Fruit fly (Drosophila melanogaster) whole organism, embryonic: Measurements from ENCODE around the gene path.

Experiments used
- CG1024 ChIP-seq: fragments of 200-800 bp; sonication (Bioruptor generic); IDR thresholded peaks from 2 replicates; pipeline ENCODE4 v1.3.6; 2022; ENCODE audit warnings: missing biosample characterization, missing genetic modification characterization
- CG10979 ChIP-seq: fragments of 200-800 bp; sonication (Bioruptor generic); optimal IDR thresholded peaks from 2 replicates; lab custom pipeline; 2018; ENCODE audit warnings: missing biosample characterization, mild to moderate bottlenecking, missing genetic modification characterization, moderate library complexity
- CG11695 ChIP-seq: fragments of 200-800 bp; sonication (Bioruptor generic); IDR thresholded peaks from 3 replicates; pipeline ENCODE4 v1.3.6; 2022; ENCODE audit warnings: missing biosample characterization, missing genetic modification characterization
- CG12659 ChIP-seq: fragments of 200-800 bp; sonication (Bioruptor generic); optimal IDR thresholded peaks from 3 replicates; lab custom pipeline; 2017; ENCODE audit warnings: mild to moderate bottlenecking, missing biosample characterization, missing genetic modification reagents, missing genetic modification characterization
- CG16815 ChIP-seq: fragments of 200-800 bp; sonication (Bioruptor generic); optimal IDR thresholded peaks from 3 replicates; lab custom pipeline; 2017; ENCODE audit warnings: missing biosample characterization, mild to moderate bottlenecking, missing genetic modification characterization
- CG17385 ChIP-seq: fragments of 200-800 bp; sonication (Bioruptor generic); optimal IDR thresholded peaks from 3 replicates; lab custom pipeline; 2018; ENCODE audit warnings: missing biosample characterization, mild to moderate bottlenecking, missing genetic modification characterization
- CG1792 ChIP-seq: fragments of 200-800 bp; sonication (Bioruptor generic); optimal IDR thresholded peaks from 2 replicates; lab custom pipeline; 2016; ENCODE audit warnings: missing biosample characterization, missing genetic modification characterization
- CG18619 ChIP-seq: fragments of 200-800 bp; sonication (Bioruptor generic); optimal IDR thresholded peaks from 3 replicates; lab custom pipeline; 2017; ENCODE audit warnings: missing biosample characterization, mild to moderate bottlenecking, missing genetic modification characterization
- CG31365 ChIP-seq: fragments of 200-800 bp; sonication (Bioruptor generic); optimal IDR thresholded peaks from 2 replicates; lab custom pipeline; 2018; ENCODE audit warnings: missing biosample characterization, mild to moderate bottlenecking, missing genetic modification characterization
- CG4282 ChIP-seq: fragments of 200-800 bp; sonication (Bioruptor generic); optimal IDR thresholded peaks from 2 replicates; lab custom pipeline; 2016; ENCODE audit warnings: missing biosample characterization, missing genetic modification characterization
- CG4820 ChIP-seq: fragments of 200-800 bp; sonication (Bioruptor generic); optimal IDR thresholded peaks from 3 replicates; lab custom pipeline; 2016; ENCODE audit warnings: missing biosample characterization, missing genetic modification characterization
- CG5180 ChIP-seq: fragments of 200-800 bp; sonication (Bioruptor generic); optimal IDR thresholded peaks from 3 replicates; lab custom pipeline; 2017; ENCODE audit warnings: missing biosample characterization, missing genetic modification characterization, mild to moderate bottlenecking, moderate library complexity, missing genetic modification reagents
- CG7271 ChIP-seq: fragments of 200-800 bp; sonication (Bioruptor generic); optimal IDR thresholded peaks from 2 replicates; lab custom pipeline; 2018; ENCODE audit warnings: missing biosample characterization, mild to moderate bottlenecking, missing genetic modification characterization, moderate library complexity
- CG7839 ChIP-seq: fragments of 200-800 bp; sonication (Bioruptor generic); optimal IDR thresholded peaks from 3 replicates; lab custom pipeline; 2018; ENCODE audit warnings: missing biosample characterization, mild to moderate bottlenecking, missing genetic modification characterization, moderate library complexity
- CG9437 ChIP-seq: fragments of 200-800 bp; sonication (Bioruptor generic); optimal IDR thresholded peaks from 2 replicates; lab custom pipeline; 2018; ENCODE audit warnings: missing biosample characterization, mild to moderate bottlenecking, missing genetic modification characterization
- CG9727 ChIP-seq: fragments of 200-800 bp; sonication (Bioruptor generic); optimal IDR thresholded peaks from 3 replicates; lab custom pipeline; 2017; ENCODE audit warnings: missing biosample characterization, mild to moderate bottlenecking, missing genetic modification characterization
- CG9932 ChIP-seq: fragments of 200-800 bp; sonication (Bioruptor generic); IDR thresholded peaks from 2 replicates; pipeline ENCODE4 v1.3.6; 2022; ENCODE audit warnings: missing biosample characterization, missing genetic modification characterization
- CTCF ChIP-seq: fragments of 200-800 bp; sonication (Bioruptor generic); optimal IDR thresholded peaks from 2 replicates; lab custom pipeline; 2017; ENCODE audit warnings: missing biosample characterization, mild to moderate bottlenecking, missing genetic modification characterization, moderate library complexity
- Dip2 ChIP-seq: fragments of 200-800 bp; sonication (Bioruptor generic); IDR thresholded peaks from 2 replicates; pipeline ENCODE4 v1.3.6; 2022; ENCODE audit warnings: missing biosample characterization, missing genetic modification characterization
- Dp ChIP-seq: fragments of 200-800 bp; sonication (Bioruptor generic); optimal IDR thresholded peaks from 2 replicates; lab custom pipeline; 2018; ENCODE audit warnings: missing biosample characterization, mild to moderate bottlenecking, missing genetic modification characterization, moderate library complexity
- ERR ChIP-seq: fragments of 200-800 bp; sonication (Bioruptor generic); optimal IDR thresholded peaks from 2 replicates; lab custom pipeline; 2016; ENCODE audit warnings: missing biosample characterization, missing genetic modification characterization
- Hey ChIP-seq: fragments of 200-800 bp; sonication (Bioruptor generic); optimal IDR thresholded peaks from 3 replicates; lab custom pipeline; 2018; ENCODE audit warnings: missing biosample characterization, mild to moderate bottlenecking, missing genetic modification characterization
- HmgD ChIP-seq: fragments of 200-800 bp; sonication (Bioruptor generic); optimal IDR thresholded peaks from 3 replicates; lab custom pipeline; 2016; ENCODE audit warnings: missing biosample characterization, missing genetic modification characterization
- Hmx ChIP-seq: fragments of 200-800 bp; sonication (Bioruptor generic); optimal IDR thresholded peaks from 2 replicates; lab custom pipeline; 2016; ENCODE audit warnings: missing biosample characterization, missing genetic modification characterization
- Jarid2 ChIP-seq: fragments of 200-800 bp; sonication (Bioruptor generic); optimal IDR thresholded peaks from 3 replicates; lab custom pipeline; 2017; ENCODE audit warnings: mild to moderate bottlenecking, missing biosample characterization, missing genetic modification reagents, missing genetic modification characterization
- Side ChIP-seq: fragments of 200-800 bp; sonication (Bioruptor generic); optimal IDR thresholded peaks from 2 replicates; lab custom pipeline; 2016; ENCODE audit warnings: missing biosample characterization, missing genetic modification characterization
- Sin3A ChIP-seq: fragments of >200 bp; optimal IDR thresholded peaks from 2 replicates; lab custom pipeline; 2018
- Usf ChIP-seq: fragments of 200-800 bp; sonication (Bioruptor generic); optimal IDR thresholded peaks from 2 replicates; lab custom pipeline; 2017; ENCODE audit warnings: missing genotype, missing biosample characterization, missing genetic modification characterization
- Xrp1 ChIP-seq: fragments of 200-800 bp; sonication (Bioruptor generic); IDR thresholded peaks from 2 replicates; pipeline ENCODE4 v1.3.6; 2022; ENCODE audit warnings: missing biosample characterization, missing genetic modification characterization
- bowl ChIP-seq: fragments of 200-800 bp; sonication (Bioruptor generic); IDR thresholded peaks from 2 replicates; pipeline ENCODE4 v1.3.6; 2022; ENCODE audit warnings: missing biosample characterization, missing genetic modification characterization
- en ChIP-seq: fragments of 200-800 bp; sonication (Bioruptor generic); optimal IDR thresholded peaks from 2 replicates; lab custom pipeline; 2016; ENCODE audit warnings: missing biosample characterization, missing genetic modification characterization
- eve ChIP-seq, 2 experiments: fragments of >200 bp; optimal IDR thresholded peaks; 2 replicates each; lab custom pipeline; 2017; ENCODE audit warnings: missing biosample characterization in 2 of 2, missing genetic modification characterization in 2 of 2
- fru ChIP-seq: fragments of >200 bp; optimal IDR thresholded peaks from 2 replicates; lab custom pipeline; 2017
- gce ChIP-seq: fragments of 200-800 bp; sonication (Bioruptor generic); IDR thresholded peaks from 3 replicates; pipeline ENCODE4 v1.3.6; 2022; ENCODE audit warnings: missing biosample characterization, missing genetic modification characterization
- ham ChIP-seq: fragments of 200-800 bp; sonication (Bioruptor generic); IDR thresholded peaks from 2 replicates; pipeline ENCODE4 v1.3.6; 2022; ENCODE audit warnings: missing biosample characterization, missing genetic modification characterization
- hb ChIP-seq: fragments of 200-800 bp; sonication (Bioruptor generic); IDR thresholded peaks from 3 replicates; pipeline ENCODE4 v1.3.6; 2022; ENCODE audit warnings: missing biosample characterization, missing genetic modification characterization; ENCODE audit not compliant: partially characterized antibody
- jigr1 ChIP-seq: fragments of 200-800 bp; sonication (Bioruptor generic); IDR thresholded peaks from 3 replicates; pipeline ENCODE4 v1.3.6; 2022; ENCODE audit warnings: missing biosample characterization, missing genetic modification characterization
- kah ChIP-seq: fragments of 200-800 bp; sonication (Bioruptor generic); optimal IDR thresholded peaks from 2 replicates; lab custom pipeline; 2018; ENCODE audit warnings: missing biosample characterization, mild to moderate bottlenecking, missing genetic modification characterization
- org-1 ChIP-seq: fragments of 200-800 bp; sonication (Bioruptor generic); optimal IDR thresholded peaks from 2 replicates; lab custom pipeline; 2017; ENCODE audit warnings: missing biosample characterization, missing genetic modification characterization
- pb ChIP-seq: fragments of 200-800 bp; sonication (Bioruptor generic); optimal IDR thresholded peaks from 3 replicates; lab custom pipeline; 2016; ENCODE audit warnings: missing biosample characterization, missing genetic modification characterization
- prd ChIP-seq, 3 experiments: fragments of >200 bp in 2 of 3; fragments of 200-800 bp in 1 of 3; sonication (Bioruptor generic) in 1 of 3; optimal IDR thresholded peaks in 2 of 3; IDR thresholded peaks in 1 of 3; 2 replicates in 2 of 3; 3 replicates in 1 of 3; pipeline versions ENCODE4 v1.3.6 to Lab custom; 2017 to 2022; ENCODE audit warnings: missing biosample characterization in 1 of 3, missing genetic modification characterization in 1 of 3
- schlank ChIP-seq: fragments of 200-800 bp; sonication (Bioruptor generic); optimal IDR thresholded peaks from 2 replicates; lab custom pipeline; 2018; ENCODE audit warnings: missing biosample characterization, mild to moderate bottlenecking, missing genetic modification characterization
- sd ChIP-seq: fragments of 200-800 bp; sonication (Bioruptor generic); optimal IDR thresholded peaks from 3 replicates; lab custom pipeline; 2018; ENCODE audit warnings: missing biosample characterization, mild to moderate bottlenecking, missing genetic modification characterization, moderate library complexity
- shn ChIP-seq: fragments of 200-800 bp; sonication (Bioruptor generic); optimal IDR thresholded peaks from 3 replicates; lab custom pipeline; 2016; ENCODE audit warnings: missing biosample characterization, missing genetic modification characterization
- stc ChIP-seq: fragments of 200-800 bp; sonication (Bioruptor generic); IDR thresholded peaks from 2 replicates; pipeline ENCODE4 v1.3.6; 2022; ENCODE audit warnings: missing biosample characterization, missing genetic modification characterization
- tna ChIP-seq: fragments of 200-800 bp; sonication (Bioruptor generic); IDR thresholded peaks from 2 replicates; pipeline ENCODE4 v1.3.6; 2022; ENCODE audit warnings: missing biosample characterization, missing genetic modification characterization; ENCODE audit not compliant: partially characterized antibody
- unpg ChIP-seq: fragments of 200-800 bp; sonication (Bioruptor generic); optimal IDR thresholded peaks from 3 replicates; lab custom pipeline; 2018; ENCODE audit warnings: missing biosample characterization, mild to moderate bottlenecking, missing genetic modification characterization, moderate library complexity
- vnd ChIP-seq: fragments of 200-800 bp; sonication (Bioruptor generic); IDR thresholded peaks from 3 replicates; pipeline ENCODE4 v1.3.6; 2022; ENCODE audit warnings: missing biosample characterization, missing genetic modification characterization; ENCODE audit not compliant: partially characterized antibody
- wdn ChIP-seq: fragments of 200-800 bp; sonication (Bioruptor generic); IDR thresholded peaks from 2 replicates; pipeline ENCODE4 v1.3.6; 2022; ENCODE audit warnings: missing biosample characterization, missing genetic modification characterization
- zfh1 ChIP-seq: fragments of 200-800 bp; sonication (Bioruptor generic); IDR thresholded peaks from 3 replicates; pipeline ENCODE4 v1.3.6; 2022; ENCODE audit warnings: missing biosample characterization, missing genetic modification characterization

Gene path

DNA sequence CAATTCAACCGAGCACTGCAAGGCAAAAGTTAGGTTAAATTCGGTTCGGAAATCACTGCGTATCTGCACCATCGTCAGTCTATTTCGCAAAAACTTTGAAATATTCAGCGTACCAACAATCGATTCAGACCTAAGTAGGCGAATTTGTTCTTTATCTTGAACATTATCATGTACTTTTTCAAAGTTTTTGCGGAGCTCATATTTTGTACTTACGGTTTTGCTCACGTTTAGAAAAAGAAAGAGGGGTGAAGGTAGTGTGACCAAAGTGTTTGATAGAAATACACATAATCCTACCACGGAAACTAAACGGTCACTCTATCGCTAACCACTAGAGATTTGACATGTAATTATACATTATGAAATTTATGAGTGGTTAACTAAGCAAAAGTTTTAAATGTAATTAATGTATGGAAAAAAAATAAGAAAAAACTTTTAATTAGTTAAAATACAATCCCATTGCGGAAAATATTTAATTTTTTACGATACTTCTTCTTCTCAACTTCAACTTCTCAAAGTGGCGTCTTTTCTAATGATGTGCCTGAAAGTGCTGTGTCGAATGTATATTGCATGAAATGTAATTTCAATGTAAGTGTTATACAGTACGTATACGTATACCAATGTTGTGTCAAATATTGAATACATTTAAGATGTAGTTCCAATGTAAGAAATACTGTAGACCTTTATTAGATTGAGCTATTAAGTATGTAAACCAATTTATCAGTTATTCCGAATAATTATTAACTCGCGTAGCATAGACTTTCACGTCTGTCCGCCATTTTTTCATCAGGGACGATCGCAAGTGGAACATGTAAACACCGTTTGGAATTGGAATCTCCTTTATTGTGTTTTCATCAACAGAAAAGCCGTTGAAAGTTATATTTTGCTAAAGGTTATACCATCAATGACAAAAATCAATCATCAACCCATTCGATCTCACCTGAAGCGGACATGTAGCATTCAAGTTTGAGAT is 6.4 kb upstream of the path start, which contains the start of gene RpS9 (continued):
- TF ChIP-seq CG1024 (no peak), CG4282 (no peak), shn (no peak), hb (GFP tag; lab: Robert Waterston, UW) (no peak), CTCF (GFP tag; lab: Kevin White, UChicago) (peak; percentile 81), CG31365 (tag; lab: Kevin White, UChicago) (peak; percentile 4), ERR (GFP tag; lab: Kevin White, UChicago) (no peak), CG17385 (peak; percentile 36), unpg (GFP tag; lab: Kevin White, UChicago) (peak; percentile 35), vnd (GFP tag; lab: Robert Waterston, UW) (no peak), bowl (GFP tag; lab: Robert Waterston, UW) (no peak), Usf (GFP tag; lab: Kevin White, UChicago) (no peak), Hmx (GFP tag; lab: Kevin White, UChicago) (no peak), Dip2 (GFP tag; lab: Robert Waterston, UW) (no peak), CG1792 (GFP tag; lab: Kevin White, UChicago) (no peak), CG9932 (GFP tag; lab: Robert Waterston, UW) (peak; percentile 34; the same call in 1 of the 2 replicates), Hey (no peak), fru (lab: Kevin White, UChicago) (no peak), jigr1 (GFP tag; lab: Robert Waterston, UW) (no peak), CG9727 (GFP tag; lab: Kevin White, UChicago) (peak; percentile 39), HmgD (GFP tag; lab: Kevin White, UChicago) (no peak), schlank (tag; lab: Kevin White, UChicago) (no peak), CG9437 (GFP tag; lab: Kevin White, UChicago) (peak; percentile 47), CG11695 (GFP tag; lab: Robert Waterston, UW) (0 out of 3 replicates have a peak, but pooled peaks have one; percentile 11), stc (GFP tag; lab: Robert Waterston, UW) (peak; percentile 22; the same call in 1 of the 2 replicates), CG12659 (peak; percentile 63), Jarid2 (GFP tag; lab: Kevin White, UChicago) (peak; percentile 69), en (GFP tag; lab: Kevin White, UChicago) (no peak), zfh1 (GFP tag; lab: Robert Waterston, UW) (no peak), sd (tag; lab: Kevin White, UChicago) (no peak), CG7839 (tag; lab: Kevin White, UChicago) (peak; percentile 43), Xrp1 (GFP tag; lab: Robert Waterston, UW) (0 out of 2 replicates have a peak, but pooled peaks have one; percentile 21), CG5180 (GFP tag; lab: Kevin White, UChicago) (peak; percentile 4), CG16815 (GFP tag; lab: Kevin White, UChicago) (no peak), wdn (GFP tag; lab: Robert Waterston, UW) (no peak), tna (GFP tag; lab: Robert Waterston, UW) (no peak), Side (GFP tag; lab: Kevin White, UChicago) (peak; percentile 14), CG10979 (tag; lab: Kevin White, UChicago) (peak; percentile 21), CG4820 (GFP tag; lab: Kevin White, UChicago) (no peak), gce (GFP tag; lab: Robert Waterston, UW) (no peak), pb (GFP tag; lab: Kevin White, UChicago) (no peak), eve (GFP tag; optimal IDR thresholded peaks at IDR 0.05; lab: Kevin White, UChicago) (peak in 1 of 2 experiments; percentile 59), prd (optimal IDR thresholded peaks at IDR 0.05; lab: Kevin White, UChicago) (no peak), prd (GFP tag; IDR thresholded peaks at IDR 0.05; lab: Robert Waterston, UW) (no peak), org-1 (GFP tag; lab: Kevin White, UChicago) (no peak), Dp (GFP tag; lab: Kevin White, UChicago) (peak; percentile 8), Sin3A (lab: Kevin White, UChicago) (no peak), kah (GFP tag; lab: Kevin White, UChicago) (no peak), CG7271 (tag; lab: Kevin White, UChicago) (peak; percentile 20), ham (no peak), CG18619 (GFP tag; lab: Kevin White, UChicago) (peak; percentile 20)
